Fruit fly (Drosophila melanogaster) whole organism, pupa: Measurements from ENCODE around the gene saturn.

Source experiments
- CG34367 ChIP-seq: fragments of 200-800 bp; sonication (Bioruptor generic); optimal IDR thresholded peaks from 2 replicates; lab custom pipeline; 2018; ENCODE audit warnings: missing biosample characterization, mild to moderate bottlenecking, missing genetic modification characterization
- CG9948 ChIP-seq: fragments of 200-800 bp; sonication (Bioruptor generic); optimal IDR thresholded peaks from 2 replicates; lab custom pipeline; 2018; ENCODE audit warnings: missing biosample characterization, mild to moderate bottlenecking, missing genetic modification characterization, moderate library complexity
- Ets98B ChIP-seq: fragments of 200-800 bp; sonication (Bioruptor generic); IDR thresholded peaks from 2 replicates; pipeline ENCODE4 v1.3.6; 2022; ENCODE audit warnings: missing biosample characterization, missing genetic modification characterization
- Pif1A ChIP-seq: fragments of 200-800 bp; sonication (Bioruptor generic); optimal IDR thresholded peaks from 3 replicates; lab custom pipeline; 2016; ENCODE audit warnings: missing biosample characterization, missing genetic modification characterization

- TF ChIP-seq CG34367 (no peak), Pif1A (GFP tag; lab: Kevin White, UChicago) (no peak), CG9948 (tag; lab: Kevin White, UChicago) (peak; percentile 48), Ets98B (GFP tag; lab: Robert Waterston, UW) (peak; percentile 16; the same call in 1 of the 2 replicates)
Observed at dm6 chr3L:14204659-14205568, 1.8 kb downstream of the saturn start.
